Worm (Caenorhabditis elegans): Measurements from ENCODE around the gene ncx-6.

Gene ncx-6

ce11 chrIII:9751074-9751473, 37.3 kb upstream of the ncx-6 start, which contains the start of gene T05G5.5 (continued):
- no peak for TF ChIP-seq nhr-42 (GFP tag; IDR thresholded peaks at IDR 0.05)
- TF ChIP-seq lin-39 (tag; optimal IDR thresholded peaks at IDR 0.05): no peak
- TF ChIP-seq dpl-1 (GFP tag; optimal IDR thresholded peaks at IDR 0.05): no peak
- peak; percentile 73 for TF ChIP-seq nhr-102 (tag; optimal IDR thresholded peaks at IDR 0.05)
- no peak for TF ChIP-seq lir-3 (tag; optimal IDR thresholded peaks at IDR 0.05)
- TF ChIP-seq tag-97 (GFP tag; IDR thresholded peaks at IDR 0.05): no peak
- TF ChIP-seq daf-19 (GFP tag; conservative IDR thresholded peaks at IDR 0.05): no peak
- TF ChIP-seq saeg-2 (GFP tag; IDR thresholded peaks at IDR 0.05): no peak
- no peak for TF ChIP-seq madf-9 (GFP tag; conservative IDR thresholded peaks at IDR 0.05)
- TF ChIP-seq mxl-3 (GFP tag; optimal IDR thresholded peaks at IDR 0.05): no peak
- TF ChIP-seq fos-1 (tag; optimal IDR thresholded peaks at IDR 0.05): no peak
- TF ChIP-seq rbr-2 (tag; optimal IDR thresholded peaks at IDR 0.05): no peak
- TF ChIP-seq zfp-2 (tag; optimal IDR thresholded peaks at IDR 0.05): no peak
- TF ChIP-seq fkh-10 (GFP tag; optimal IDR thresholded peaks at IDR 0.05): no peak
- no peak for TF ChIP-seq lin-13 (GFP tag; optimal IDR thresholded peaks at IDR 0.05)
- TF ChIP-seq T26A8.4 (GFP tag; IDR thresholded peaks at IDR 0.05): peak; percentile 70
- TF ChIP-seq unc-39 (tag; optimal IDR thresholded peaks at IDR 0.05): no peak
- no peak for TF ChIP-seq daf-16 (GFP tag; optimal IDR thresholded peaks at IDR 0.05)
- peak; percentile 76 for TF ChIP-seq daf-16 (tag; optimal IDR thresholded peaks at IDR 0.05)
- TF ChIP-seq F10B5.3 (tag; optimal IDR thresholded peaks at IDR 0.05): no peak
- no peak for TF ChIP-seq nhr-41 (GFP tag; IDR thresholded peaks at IDR 0.05)
- TF ChIP-seq lin-38 (GFP tag; IDR thresholded peaks at IDR 0.05): peak; percentile 44
- no peak for TF ChIP-seq ceh-62 (tag; optimal IDR thresholded peaks at IDR 0.05)
- TF ChIP-seq nhr-76 (tag; optimal IDR thresholded peaks at IDR 0.05): no peak
- no peak for TF ChIP-seq Y5F2A.4 (GFP tag; optimal IDR thresholded peaks at IDR 0.05)
- no peak for TF ChIP-seq mdl-1 (tag; optimal IDR thresholded peaks at IDR 0.05)
- TF ChIP-seq mep-1 (tag; optimal IDR thresholded peaks at IDR 0.05): no peak

ce11 chrIII:9748694-9749093, 34.9 kb upstream of the ncx-6 start, which contains the start of gene T05G5.4:
Gene T05G5.4 (plus strand): TSS chrIII:9748934.
- TF ChIP-seq nhr-25 (tag; optimal IDR thresholded peaks at IDR 0.05; ENCODE audit: borderline replicate concordance, insufficient read depth): no peak
- no peak for TF ChIP-seq egl-27 (tag; optimal IDR thresholded peaks at IDR 0.05)
- no peak for TF ChIP-seq pha-4 (GFP tag; IDR thresholded peaks at IDR 0.05)
- no peak for TF ChIP-seq pha-4 (tag; optimal IDR thresholded peaks at IDR 0.05)
- no peak for TF ChIP-seq F49E8.2 (tag; optimal IDR thresholded peaks at IDR 0.05; ENCODE audit: borderline replicate concordance)
- TF ChIP-seq aly-2 (tag; optimal IDR thresholded peaks at IDR 0.05): peak; percentile 21
- TF ChIP-seq php-3 (GFP tag; IDR thresholded peaks at IDR 0.05): no peak
- TF ChIP-seq T26A8.4 (GFP tag; IDR thresholded peaks at IDR 0.05): no peak
- TF ChIP-seq vab-7 (GFP tag; IDR thresholded peaks at IDR 0.05): no peak
- peak; percentile 29 for TF ChIP-seq lin-38 (GFP tag; IDR thresholded peaks at IDR 0.05)
- 0 out of 2 replicates have a peak, but pooled peaks have one; percentile 11 for TF ChIP-seq arid-1 (GFP tag; conservative IDR thresholded peaks at IDR 0.05)
- TF ChIP-seq nhr-28 (tag; optimal IDR thresholded peaks at IDR 0.05): no peak
- 0 out of 2 replicates have a peak, but pooled peaks have one; percentile 17 for TF ChIP-seq lim-7 (GFP tag; IDR thresholded peaks at IDR 0.05)
- TF ChIP-seq ctbp-1 (GFP tag; IDR thresholded peaks at IDR 0.05): 0 out of 2 replicates have a peak, but pooled peaks have one; percentile 12
- peak; percentile 36 for TF ChIP-seq unc-130 (GFP tag; optimal IDR thresholded peaks at IDR 0.05)

- 0 out of 2 replicates have a peak, but pooled peaks have one; percentile 19 for TF ChIP-seq snpc-1.2 (GFP tag; IDR thresholded peaks at IDR 0.05)
- TF ChIP-seq hmg-1.1 (GFP tag; IDR thresholded peaks at IDR 0.05): peak; percentile 45; the same call in 1 of the 2 replicates
- TF ChIP-seq php-3 (GFP tag; IDR thresholded peaks at IDR 0.05): no peak
- TF ChIP-seq lsy-2 (tag; optimal IDR thresholded peaks at IDR 0.05): peak in 1 of 2 experiments; percentile 68
- TF ChIP-seq mes-2 (tag; optimal IDR thresholded peaks at IDR 0.05; ENCODE audit: poor library complexity, severe bottlenecking): peak; percentile 60
- TF ChIP-seq dmd-8 (GFP tag; IDR thresholded peaks at IDR 0.05): no peak
- no peak for TF ChIP-seq ama-1 (optimal IDR thresholded peaks at IDR 0.05)
- peak; percentile 82 for TF ChIP-seq dpl-1 (GFP tag; optimal IDR thresholded peaks at IDR 0.05)
- no peak for TF ChIP-seq pha-4 (GFP tag; IDR thresholded peaks at IDR 0.05)
- peak; percentile 12 for TF ChIP-seq pha-4 (tag; optimal IDR thresholded peaks at IDR 0.05)
- peak; percentile 92 for TF ChIP-seq aha-1 (tag)
- no peak for TF ChIP-seq nhr-111 (GFP tag; optimal IDR thresholded peaks at IDR 0.05)
These were observed 33.4 kb upstream of the ncx-6 start, which contains the start of the genes iff-1 and cdk-1 for ce11 chrIII:9747133-9747532. Gene iff-1 (minus strand): TSS chrIII:9747193. Gene cdk-1 (plus strand): TSS chrIII:9747472.

All from whole organism, L4 larva.